Worm (Caenorhabditis elegans) whole organism, L3 larva: ENCODE results near the gene clec-222.
A peak's percentile ranks its signal among the peaks of the same experiment; 100 is the strongest.

Experiments used
- R02D3.7 ChIP-seq: fragments of 150-350 bp; optimal IDR thresholded peaks from 2 replicates; lab custom pipeline; 2014; ENCODE audit warnings: missing biosample characterization, missing genetic modification characterization
- ZK546.5 ChIP-seq: sonication (generic microtip); optimal IDR thresholded peaks from 2 replicates; lab custom pipeline; 2017; ENCODE audit warnings: missing biosample characterization, missing genetic modification characterization
- ama-1 ChIP-seq: fragments of 150-350 bp; optimal IDR thresholded peaks from 2 replicates; lab custom pipeline; 2018
- ceh-16 ChIP-seq: sonication (generic microtip); optimal IDR thresholded peaks from 2 replicates; lab custom pipeline; 2017; ENCODE audit warnings: missing biosample characterization, missing genetic modification characterization
- ceh-28 ChIP-seq: fragments of 150-350 bp; optimal IDR thresholded peaks from 2 replicates; lab custom pipeline; 2014; ENCODE audit warnings: missing biosample characterization, missing genetic modification reagents, missing genetic modification characterization
- ceh-9 ChIP-seq: sonication (generic microtip); optimal IDR thresholded peaks from 2 replicates; lab custom pipeline; 2018; ENCODE audit warnings: missing biosample characterization, missing genetic modification characterization
- egl-5 ChIP-seq: fragments of 150-350 bp; optimal IDR thresholded peaks from 2 replicates; lab custom pipeline; 2017; ENCODE audit warnings: missing biosample characterization, missing genetic modification reagents, missing genetic modification characterization, inconsistent platforms
- elt-1 ChIP-seq: fragments of 150-350 bp; optimal IDR thresholded peaks from 2 replicates; lab custom pipeline; 2014; ENCODE audit warnings: missing biosample characterization, missing genetic modification characterization
- elt-2 ChIP-seq: sonication (generic microtip); optimal IDR thresholded peaks from 2 replicates; lab custom pipeline; 2016; ENCODE audit warnings: missing genetic modification reagents, mild to moderate bottlenecking, missing genetic modification characterization, missing compliant biosample characterization
- elt-3 ChIP-seq, 3 experiments: fragments of 150-350 bp in 1 of 3; sonication (generic microtip) in 2 of 3; optimal IDR thresholded peaks; 2 replicates in 2 of 3; 4 replicates in 1 of 3; lab custom pipeline; 2014 to 2017; ENCODE audit warnings: missing biosample characterization in 3 of 3, missing genetic modification characterization in 3 of 3
- eor-1 ChIP-seq, 2 experiments: fragments of 150-350 bp; optimal IDR thresholded peaks; 2 replicates each; lab custom pipeline; 2014 to 2018; ENCODE audit warnings: missing biosample characterization in 2 of 2, missing genetic modification characterization in 2 of 2
- fkh-2 ChIP-seq: fragments of 150-350 bp; optimal IDR thresholded peaks from 2 replicates; lab custom pipeline; 2014; ENCODE audit warnings: missing biosample characterization, missing genetic modification reagents, missing genetic modification characterization
- hmg-11 ChIP-seq: sonication (generic microtip); optimal IDR thresholded peaks from 2 replicates; lab custom pipeline; 2016; ENCODE audit warnings: missing genetic modification characterization, missing compliant biosample characterization
- lin-39 ChIP-seq: fragments of 150-350 bp; optimal IDR thresholded peaks from 2 replicates; lab custom pipeline; 2018; ENCODE audit warnings: missing biosample characterization, missing genetic modification reagents, missing genetic modification characterization
- mdl-1 ChIP-seq: fragments of 150-350 bp; optimal IDR thresholded peaks from 2 replicates; lab custom pipeline; 2014; ENCODE audit warnings: missing biosample characterization, missing genetic modification characterization
- mml-1 ChIP-seq: fragments of 150-350 bp; sonication (generic microtip); optimal IDR thresholded peaks from 3 replicates; lab custom pipeline; 2014; ENCODE audit warnings: missing biosample characterization, missing genetic modification characterization
- nfya-1 ChIP-seq: sonication (generic microtip); optimal IDR thresholded peaks from 2 replicates; lab custom pipeline; 2017; ENCODE audit warnings: missing genetic modification characterization, mild to moderate bottlenecking, missing compliant biosample characterization, antibody characterized with exemption, moderate library complexity; ENCODE audit not compliant: insufficient read depth
- nhr-12 ChIP-seq: fragments of 150-350 bp; optimal IDR thresholded peaks from 2 replicates; lab custom pipeline; 2014; ENCODE audit warnings: missing biosample characterization, missing genetic modification characterization
- nhr-23 ChIP-seq: fragments of 150-350 bp; optimal IDR thresholded peaks from 2 replicates; lab custom pipeline; 2014; ENCODE audit warnings: missing biosample characterization, missing genetic modification reagents, missing genetic modification characterization
- nhr-25 ChIP-seq: sonication (generic microtip); optimal IDR thresholded peaks from 2 replicates; lab custom pipeline; 2017; ENCODE audit warnings: missing biosample characterization, missing genetic modification characterization
- nhr-28 ChIP-seq: fragments of 150-350 bp; optimal IDR thresholded peaks from 2 replicates; lab custom pipeline; 2014; ENCODE audit warnings: missing biosample characterization, missing genetic modification characterization
- nhr-67 ChIP-seq: fragments of 150-350 bp; optimal IDR thresholded peaks from 2 replicates; lab custom pipeline; 2014; ENCODE audit warnings: missing biosample characterization, missing genetic modification characterization
- nhr-76 ChIP-seq: fragments of 150-350 bp; sonication (generic microtip); optimal IDR thresholded peaks from 5 replicates; lab custom pipeline; 2014; ENCODE audit warnings: missing biosample characterization, missing genetic modification characterization
- nhr-77 ChIP-seq: fragments of 150-350 bp; optimal IDR thresholded peaks from 2 replicates; lab custom pipeline; 2014; ENCODE audit warnings: missing biosample characterization, missing genetic modification characterization
- pha-4 ChIP-seq: fragments of 150-350 bp; optimal IDR thresholded peaks from 2 replicates; lab custom pipeline; 2014; ENCODE audit warnings: missing biosample characterization, missing genetic modification reagents, missing genetic modification characterization
- pqm-1 ChIP-seq: fragments of 150-350 bp; optimal IDR thresholded peaks from 2 replicates; lab custom pipeline; 2017; ENCODE audit warnings: missing biosample characterization, missing genetic modification characterization, inconsistent platforms
- sea-2 ChIP-seq: fragments of 150-350 bp; sonication (generic microtip); optimal IDR thresholded peaks from 4 replicates; lab custom pipeline; 2014; ENCODE audit warnings: missing biosample characterization, missing genetic modification reagents, missing genetic modification characterization
- skn-1 ChIP-seq: fragments of 150-350 bp; optimal IDR thresholded peaks from 2 replicates; lab custom pipeline; 2014; ENCODE audit warnings: missing biosample characterization, missing genetic modification characterization
- snpc-4 ChIP-seq: fragments of 150-350 bp; optimal IDR thresholded peaks from 2 replicates; lab custom pipeline; 2014; ENCODE audit warnings: missing biosample characterization, missing genetic modification characterization
- tbx-2 ChIP-seq: sonication (generic microtip); optimal IDR thresholded peaks from 2 replicates; lab custom pipeline; 2016; ENCODE audit warnings: mild to moderate bottlenecking, missing genetic modification characterization, missing compliant biosample characterization
- unc-39 ChIP-seq: sonication (generic microtip); optimal IDR thresholded peaks from 4 replicates; lab custom pipeline; 2017; ENCODE audit warnings: missing biosample characterization, missing genetic modification characterization
- zag-1 ChIP-seq: fragments of 150-350 bp; optimal IDR thresholded peaks from 2 replicates; lab custom pipeline; 2014; ENCODE audit warnings: missing biosample characterization, missing genetic modification characterization
- ztf-11 ChIP-seq: fragments of 150-350 bp; optimal IDR thresholded peaks from 2 replicates; lab custom pipeline; 2014; ENCODE audit warnings: missing biosample characterization, missing genetic modification characterization

Gene clec-222

ce11 chrV:11304200-11304599 is 33.0 kb downstream of the clec-222 start:
- TF ChIP-seq fkh-2 (tag; lab: Kevin White, UChicago) (no peak), nhr-76 (tag; lab: Kevin White, UChicago) (no peak), nhr-28 (tag; lab: Kevin White, UChicago) (no peak), nhr-23 (tag; lab: Kevin White, UChicago) (no peak), ZK546.5 (no peak), R02D3.7 (tag; lab: Kevin White, UChicago) (no peak), snpc-4 (tag; lab: Kevin White, UChicago) (no peak), nhr-12 (tag; lab: Kevin White, UChicago) (no peak), elt-2 (no peak), pqm-1 (tag; lab: Kevin White, UChicago) (no peak), unc-39 (tag; lab: Kevin White, UChicago) (no peak), elt-3 (tag; optimal IDR thresholded peaks at IDR 0.05; lab: Kevin White, UChicago) (no peak), skn-1 (tag; lab: Kevin White, UChicago) (no peak), elt-1 (no peak), egl-5 (no peak)

- TF ChIP-seq mml-1 (tag; lab: Kevin White, UChicago) (no peak), snpc-4 (tag; lab: Kevin White, UChicago) (no peak), ceh-9 (no peak), elt-1 (no peak), zag-1 (tag; lab: Kevin White, UChicago) (no peak), fkh-2 (tag; lab: Kevin White, UChicago) (no peak), tbx-2 (no peak), hmg-11 (no peak), nhr-25 (tag; lab: Kevin White, UChicago) (no peak), nfya-1 (tag; lab: Kevin White, UChicago) (no peak), pqm-1 (tag; lab: Kevin White, UChicago) (no peak), mdl-1 (no peak), ceh-28 (tag; lab: Kevin White, UChicago) (no peak)
These were observed 33.7 kb downstream of the clec-222 start, which contains the start of gene srh-45 for ce11 chrV:11304879-11305278. Gene srh-45 (minus strand): TSS chrV:11304979.

- peak; percentile 33 for TF ChIP-seq nfya-1 (tag; lab: Kevin White, UChicago)
- no peak for TF ChIP-seq ZK546.5
- no peak for TF ChIP-seq ceh-9
These were observed 36.6 kb downstream of the clec-222 start for ce11 chrV:11307781-11308180.

ce11 chrV:11308346-11308745 is 37.2 kb downstream of the clec-222 start, which contains the start of gene snf-11:
Gene snf-11 (minus strand): TSS chrV:11308446.
- TF ChIP-seq mml-1 (tag; lab: Kevin White, UChicago) (no peak), pqm-1 (tag; lab: Kevin White, UChicago) (no peak), eor-1 (tag; optimal IDR thresholded peaks at IDR 0.05; lab: Kevin White, UChicago) (no peak), nhr-77 (no peak), ceh-16 (tag; lab: Kevin White, UChicago) (no peak), elt-1 (no peak), ztf-11 (tag; lab: Kevin White, UChicago) (no peak), snpc-4 (tag; lab: Kevin White, UChicago) (no peak), nhr-28 (tag; lab: Kevin White, UChicago) (no peak), nfya-1 (tag; lab: Kevin White, UChicago) (no peak)
- TF ChIP-seq, all 47 proteins: peak for 0

- TF ChIP-seq nfya-1 (tag; lab: Kevin White, UChicago) (peak; percentile 51), lin-39 (tag; lab: Kevin White, UChicago) (peak; percentile 51), elt-3 (tag; optimal IDR thresholded peaks at IDR 0.05; lab: Kevin White, UChicago) (no peak)
These were observed 37.8 kb downstream of the clec-222 start for ce11 chrV:11308915-11309314.

- TF ChIP-seq tbx-2 (no peak), ceh-28 (tag; lab: Kevin White, UChicago) (no peak), sea-2 (GFP tag; lab: Kevin White, UChicago) (no peak), pqm-1 (tag; lab: Kevin White, UChicago) (peak; percentile 36), elt-3 (tag; optimal IDR thresholded peaks at IDR 0.05; lab: Kevin White, UChicago) (peak in 1 of 3 experiments; percentile 67), lin-39 (tag; lab: Kevin White, UChicago) (no peak), ama-1 (lab: Kevin White, UChicago) (no peak), elt-2 (peak; percentile 97), nfya-1 (tag; lab: Kevin White, UChicago) (no peak), pha-4 (tag; lab: Kevin White, UChicago) (no peak), nhr-67 (tag; lab: Kevin White, UChicago) (no peak), nhr-23 (tag; lab: Kevin White, UChicago) (no peak)
These were observed 39.9 kb downstream of the clec-222 start, which contains the start of gene T03F7.7 for ce11 chrV:11311013-11311472. Gene T03F7.7 (plus strand): TSS chrV:11311422.
